Worm (Caenorhabditis elegans): Measurements from ENCODE around the gene F58E1.13.

Gene F58E1.13

ce11 chrII:1725735-1726134, 30.1 kb upstream of the F58E1.13 start, which contains the start of gene F45C12.17:
Gene F45C12.17 (plus strand): TSS chrII:1726111.
- peak in 1 of 2 experiments; percentile 63 for TF ChIP-seq unc-62 (GFP tag; optimal IDR thresholded peaks at IDR 0.05 in 1 of 2)
- no peak for TF ChIP-seq unc-62 (tag; optimal IDR thresholded peaks at IDR 0.05)
- no peak for TF ChIP-seq mes-2 (tag; optimal IDR thresholded peaks at IDR 0.05; ENCODE audit: poor library complexity, severe bottlenecking)
- TF ChIP-seq aha-1 (tag) = peak; percentile 60
- TF ChIP-seq lin-38 (GFP tag; IDR thresholded peaks at IDR 0.05) = no peak
- no peak for TF ChIP-seq nhr-111 (GFP tag; optimal IDR thresholded peaks at IDR 0.05)
- no peak for TF ChIP-seq pqm-1 (tag; optimal IDR thresholded peaks at IDR 0.05)

- TF ChIP-seq hmg-1.1 (GFP tag; IDR thresholded peaks at IDR 0.05) = no peak
- TF ChIP-seq madf-5 (GFP tag; IDR thresholded peaks at IDR 0.05) = no peak
- no peak for TF ChIP-seq zfp-2 (tag; optimal IDR thresholded peaks at IDR 0.05)
- no peak for TF ChIP-seq pqm-1 (tag; optimal IDR thresholded peaks at IDR 0.05)
- TF ChIP-seq cey-2 (tag; optimal IDR thresholded peaks at IDR 0.05; ENCODE audit: borderline replicate concordance, insufficient read depth) = no peak
- TF ChIP-seq nhr-76 (tag; optimal IDR thresholded peaks at IDR 0.05) = no peak
- TF ChIP-seq F26F4.8 (GFP tag; conservative IDR thresholded peaks at IDR 0.05) = no peak
- TF ChIP-seq dmd-6 (GFP tag; IDR thresholded peaks at IDR 0.05) = no peak
- TF ChIP-seq F37D6.2 (tag; optimal IDR thresholded peaks at IDR 0.05) = no peak
- TF ChIP-seq spr-3 (GFP tag; optimal IDR thresholded peaks at IDR 0.05) = no peak
- no peak for TF ChIP-seq snpc-1.2 (GFP tag; IDR thresholded peaks at IDR 0.05)
- no peak for TF ChIP-seq tag-97 (GFP tag; IDR thresholded peaks at IDR 0.05)
- no peak for TF ChIP-seq pha-4 (GFP tag; IDR thresholded peaks at IDR 0.05)
- no peak for TF ChIP-seq pha-4 (tag; optimal IDR thresholded peaks at IDR 0.05)
- TF ChIP-seq nhr-28 (tag; optimal IDR thresholded peaks at IDR 0.05) = no peak
- TF ChIP-seq jun-1 (tag; optimal IDR thresholded peaks at IDR 0.05) = no peak
- TF ChIP-seq T26A8.4 (GFP tag; IDR thresholded peaks at IDR 0.05) = no peak
Measured at ce11 chrII:1724314-1724713, 28.6 kb upstream of the F58E1.13 start, which contains the start of gene fbxb-11. Gene fbxb-11 (plus strand): TSS chrII:1724614.

DNA sequence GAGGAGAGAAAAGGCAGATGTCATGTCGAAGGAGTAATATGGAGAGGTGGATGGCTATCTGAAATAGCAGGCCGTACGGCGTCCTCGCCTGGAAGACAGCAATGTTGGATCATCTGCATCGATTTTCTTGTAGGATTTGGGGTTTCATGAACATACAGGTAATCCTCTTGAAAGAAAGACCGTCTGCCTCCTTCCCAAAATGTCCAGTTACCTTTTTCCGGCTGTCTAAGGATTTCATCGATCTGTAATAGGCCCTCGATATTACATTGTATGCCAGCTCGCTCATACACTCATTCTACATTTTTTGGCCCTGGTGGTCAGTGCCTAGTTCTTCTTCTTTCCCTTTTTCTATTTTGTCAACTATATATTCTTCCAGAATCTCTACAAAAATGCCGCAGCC, 26.7 kb upstream of the F58E1.13 start, which contains the start of the genes fbxb-5 and btb-8:
Gene fbxb-5 (minus strand): TSS at position 101 of the 400 bp plus-strand sequence.
Gene btb-8 (plus strand): TSS at position 377 of the 400 bp plus-strand sequence.
- no peak for TF ChIP-seq F44E2.7 (GFP tag; IDR thresholded peaks at IDR 0.05)
- no peak for TF ChIP-seq dmd-8 (GFP tag; IDR thresholded peaks at IDR 0.05)
- TF ChIP-seq mdt-29 (GFP tag; IDR thresholded peaks at IDR 0.05) = no peak
- no peak for TF ChIP-seq nhr-42 (GFP tag; IDR thresholded peaks at IDR 0.05)
- no peak for TF ChIP-seq zag-1 (tag; optimal IDR thresholded peaks at IDR 0.05)
- no peak for TF ChIP-seq F37D6.2 (tag; optimal IDR thresholded peaks at IDR 0.05)
- no peak for TF ChIP-seq pqm-1 (tag; optimal IDR thresholded peaks at IDR 0.05)
- no peak for TF ChIP-seq daf-19 (GFP tag; conservative IDR thresholded peaks at IDR 0.05)
- no peak for TF ChIP-seq dve-1 (tag; optimal IDR thresholded peaks at IDR 0.05; ENCODE audit: insufficient read depth)

DNA sequence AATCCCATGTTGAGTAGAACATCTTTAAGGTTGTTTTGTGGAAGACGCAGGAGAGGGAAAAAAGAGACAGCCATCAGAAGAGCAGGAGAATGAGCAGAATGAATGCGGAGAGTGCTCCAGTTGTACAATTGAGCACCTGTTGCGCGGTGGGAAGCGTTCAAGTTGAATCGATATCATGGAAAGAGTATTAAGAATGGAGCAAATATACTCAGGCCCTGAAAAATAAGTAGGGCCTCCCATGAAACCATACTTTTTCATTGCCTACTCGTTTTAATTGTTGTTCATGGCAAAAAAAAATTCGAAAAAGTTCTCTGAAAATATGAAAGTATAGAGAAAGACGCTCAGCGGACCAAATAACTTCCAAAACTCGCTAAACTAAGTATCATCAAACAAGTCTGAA, 23.5 kb upstream of the F58E1.13 start, which contains the start of gene fbxb-48:
Gene fbxb-48 (minus strand): TSS at position 101 of the 400 bp plus-strand sequence.
- TF ChIP-seq lsy-2 (tag; optimal IDR thresholded peaks at IDR 0.05) (no peak), snpc-1.2 (GFP tag; IDR thresholded peaks at IDR 0.05) (no peak), nhr-48 (tag; optimal IDR thresholded peaks at IDR 0.05) (no peak), nhr-102 (tag; optimal IDR thresholded peaks at IDR 0.05) (no peak), attf-4 (tag; optimal IDR thresholded peaks at IDR 0.05) (no peak), R02D3.7 (tag; optimal IDR thresholded peaks at IDR 0.05) (no peak), nhr-42 (GFP tag; IDR thresholded peaks at IDR 0.05) (no peak), nhr-6 (tag; optimal IDR thresholded peaks at IDR 0.05) (no peak)

Measured in whole organism, L4 larva.